Fruit fly (Drosophila melanogaster): ENCODE results near the gene Mst84B.

The Mst84B gene

DNA sequence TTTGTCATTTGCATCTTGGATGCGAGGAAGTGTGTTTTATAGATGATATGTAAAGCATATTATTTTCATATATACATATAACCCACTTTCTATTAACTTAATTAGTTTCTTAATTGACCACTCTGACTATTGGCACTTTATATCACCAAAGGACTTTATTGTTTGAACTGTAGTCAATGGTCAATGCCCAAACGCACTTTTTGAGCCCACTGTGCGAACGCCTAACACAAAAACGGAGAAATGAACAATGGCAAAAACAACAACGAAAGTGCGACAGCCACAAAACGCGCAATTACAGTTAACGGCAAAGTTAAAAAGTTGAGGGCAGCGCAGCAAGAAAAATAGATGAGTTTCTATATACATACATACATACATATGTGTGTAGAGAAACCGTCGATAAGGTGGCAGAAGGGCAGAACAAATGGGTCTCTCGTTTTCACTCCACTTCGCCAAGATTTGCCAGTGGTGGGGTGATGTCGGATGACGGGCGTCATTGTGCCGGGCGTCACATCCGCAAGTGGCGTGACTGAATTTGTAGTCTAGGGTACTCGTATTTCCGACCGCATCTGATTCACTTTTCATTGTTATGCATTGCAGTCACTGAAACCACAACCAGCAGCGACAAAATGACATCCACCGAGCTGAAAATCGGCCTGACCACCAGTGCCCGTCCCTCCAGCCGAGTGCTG is 14.5 kb downstream of the Mst84B start:
- TF ChIP-seq Mnt (GFP tag; optimal IDR thresholded peaks at IDR 0.05) (peak; percentile 22), CG7101 (tag; optimal IDR thresholded peaks at IDR 0.05) (peak; percentile 76), bab1 (GFP tag; optimal IDR thresholded peaks at IDR 0.05) (peak; percentile 94), Hr96 (GFP tag; optimal IDR thresholded peaks at IDR 0.05) (no peak), kay (GFP tag; ENCODE audit: borderline replicate concordance) (no peak), CG5204 (GFP tag; optimal IDR thresholded peaks at IDR 0.05) (no peak), cnc (optimal IDR thresholded peaks at IDR 0.05) (no peak), CG12768 (GFP tag; optimal IDR thresholded peaks at IDR 0.05) (peak; percentile 96), CG11617 (GFP tag; optimal IDR thresholded peaks at IDR 0.05) (peak; percentile 46), toe (GFP tag; optimal IDR thresholded peaks at IDR 0.05) (peak; percentile 48), CG33017 (tag; optimal IDR thresholded peaks at IDR 0.05) (peak; percentile 90), Crg-1 (GFP tag; optimal IDR thresholded peaks at IDR 0.05) (peak; percentile 59), cic (GFP tag; optimal IDR thresholded peaks at IDR 0.05) (peak; percentile 95), CG14711 (tag; optimal IDR thresholded peaks at IDR 0.05) (peak; percentile 52), CG7045 (GFP tag; optimal IDR thresholded peaks at IDR 0.05) (peak; percentile 90), Clk (GFP tag; optimal IDR thresholded peaks at IDR 0.05) (no peak), tj (GFP tag; optimal IDR thresholded peaks at IDR 0.05) (peak; percentile 37), ovo (GFP tag; optimal IDR thresholded peaks at IDR 0.05) (peak; percentile 64), pad (GFP tag; optimal IDR thresholded peaks at IDR 0.05) (peak; percentile 54), CG1620 (GFP tag; optimal IDR thresholded peaks at IDR 0.05) (peak; percentile 60)

DNA sequence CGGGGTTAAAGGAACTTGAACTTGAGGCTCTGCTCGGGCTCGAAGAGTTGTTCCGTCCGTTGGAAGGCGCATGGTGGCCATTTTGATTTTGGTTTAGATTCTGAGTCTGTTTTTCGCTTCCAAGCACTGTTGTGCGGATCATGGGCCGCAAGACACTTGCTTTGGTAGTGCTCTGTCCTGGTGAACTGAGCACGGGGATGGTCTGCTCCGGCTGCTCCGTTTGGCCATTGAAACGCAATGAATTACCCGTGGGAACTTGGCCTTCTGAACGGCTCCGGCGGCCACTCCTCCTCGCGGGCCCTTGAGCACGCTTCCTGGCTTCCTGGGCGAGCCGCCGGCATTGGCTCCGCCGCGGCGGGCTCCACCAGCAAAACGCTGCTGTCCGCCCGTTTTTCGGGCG is 17.7 kb downstream of the Mst84B start:
- TF ChIP-seq CG5204 (GFP tag; optimal IDR thresholded peaks at IDR 0.05) (no peak), cnc (optimal IDR thresholded peaks at IDR 0.05) (no peak), CG11617 (GFP tag; optimal IDR thresholded peaks at IDR 0.05) (no peak), CG33017 (tag; optimal IDR thresholded peaks at IDR 0.05) (no peak), CG1620 (GFP tag; optimal IDR thresholded peaks at IDR 0.05) (no peak), tj (GFP tag; optimal IDR thresholded peaks at IDR 0.05) (no peak), toe (GFP tag; optimal IDR thresholded peaks at IDR 0.05) (no peak), CG7101 (tag; optimal IDR thresholded peaks at IDR 0.05) (no peak)

DNA sequence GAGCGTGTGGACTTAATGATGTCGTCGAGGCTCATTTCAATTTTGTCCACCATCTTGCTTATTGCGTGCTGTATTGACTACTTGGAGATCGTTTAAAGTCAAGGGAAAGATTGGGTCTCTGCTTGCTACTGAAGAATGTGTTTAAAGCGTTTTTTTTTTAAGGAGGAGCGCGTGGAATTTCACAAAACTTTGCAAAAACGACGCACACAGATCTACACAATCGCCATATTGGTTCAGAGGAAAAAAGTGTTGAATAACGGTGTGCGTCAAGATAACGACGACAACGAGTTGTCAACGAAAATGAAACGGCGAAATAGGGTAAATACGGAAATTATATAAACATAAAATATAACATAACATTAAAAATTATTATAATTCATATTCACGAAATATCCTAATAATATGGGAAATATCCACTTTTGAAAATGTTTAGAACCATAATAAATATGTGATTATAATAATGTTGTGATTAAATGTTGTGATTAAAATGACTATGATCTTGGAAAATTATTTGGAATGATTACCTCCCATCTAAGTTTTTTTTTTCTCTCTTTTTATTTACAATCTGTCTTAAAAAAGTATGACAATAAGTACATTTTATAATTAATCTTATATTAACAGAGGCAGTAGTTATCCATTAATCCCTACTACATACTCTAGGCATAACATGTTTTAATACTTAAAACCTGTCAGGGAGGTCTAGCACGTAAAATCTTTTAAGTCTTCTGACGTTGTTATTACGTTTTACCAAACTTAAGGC is 18.4 kb downstream of the Mst84B start, which contains the start of gene Ref1:
Gene Ref1 (minus strand): TSS at position 231 of the 760 bp plus-strand sequence.
- TF ChIP-seq CG7101 (tag; optimal IDR thresholded peaks at IDR 0.05), result peak; percentile 4
- TF ChIP-seq Mnt (GFP tag; optimal IDR thresholded peaks at IDR 0.05), result peak; percentile 19
- no peak for TF ChIP-seq CG5204 (GFP tag; optimal IDR thresholded peaks at IDR 0.05)
- TF ChIP-seq bab1 (GFP tag; optimal IDR thresholded peaks at IDR 0.05), result peak; percentile 9
- no peak for TF ChIP-seq CG14711 (tag; optimal IDR thresholded peaks at IDR 0.05)

DNA sequence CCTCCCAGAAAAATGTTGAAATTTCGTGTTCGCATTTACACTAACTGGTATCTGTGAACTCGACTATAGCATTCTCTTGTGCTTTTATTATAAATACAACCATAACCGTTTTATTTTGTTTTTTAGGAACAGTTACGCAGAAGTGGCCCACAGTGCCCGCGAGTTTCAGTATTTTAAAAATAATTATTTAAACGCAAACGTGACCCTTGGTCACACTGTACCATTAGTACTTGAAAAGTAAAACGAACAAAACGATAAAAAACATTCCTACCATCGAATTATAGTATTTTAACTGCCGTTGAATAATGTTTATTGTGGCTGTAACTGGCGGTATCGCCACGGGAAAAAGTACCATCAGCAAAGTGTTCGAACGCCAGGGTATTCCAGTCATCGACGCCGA is 20.0 kb downstream of the Mst84B start, which contains the start of gene Dpck:
Gene Dpck (plus strand): TSS at position 211 of the 400 bp plus-strand sequence.
- TF ChIP-seq CG5204 (GFP tag; optimal IDR thresholded peaks at IDR 0.05) (no peak), Clk (GFP tag; optimal IDR thresholded peaks at IDR 0.05) (no peak), toe (GFP tag; optimal IDR thresholded peaks at IDR 0.05) (peak; percentile 55), CG7045 (GFP tag; optimal IDR thresholded peaks at IDR 0.05) (no peak), kay (GFP tag; ENCODE audit: borderline replicate concordance) (no peak), CG12768 (GFP tag; optimal IDR thresholded peaks at IDR 0.05) (peak; percentile 42), CG7101 (tag; optimal IDR thresholded peaks at IDR 0.05) (peak; percentile 23), ovo (GFP tag; optimal IDR thresholded peaks at IDR 0.05) (no peak), tj (GFP tag; optimal IDR thresholded peaks at IDR 0.05) (peak; percentile 3), CG1620 (GFP tag; optimal IDR thresholded peaks at IDR 0.05) (peak; percentile 39), CG11617 (GFP tag; optimal IDR thresholded peaks at IDR 0.05) (peak; percentile 17), pad (GFP tag; optimal IDR thresholded peaks at IDR 0.05) (no peak), cic (GFP tag; optimal IDR thresholded peaks at IDR 0.05) (peak; percentile 3), cnc (optimal IDR thresholded peaks at IDR 0.05) (no peak), Mnt (GFP tag; optimal IDR thresholded peaks at IDR 0.05) (peak; percentile 32), CG14711 (tag; optimal IDR thresholded peaks at IDR 0.05) (no peak), Crg-1 (GFP tag; optimal IDR thresholded peaks at IDR 0.05) (no peak), Hr96 (GFP tag; optimal IDR thresholded peaks at IDR 0.05) (no peak), CG33017 (tag; optimal IDR thresholded peaks at IDR 0.05) (no peak), bab1 (GFP tag; optimal IDR thresholded peaks at IDR 0.05) (peak; percentile 68)

DNA sequence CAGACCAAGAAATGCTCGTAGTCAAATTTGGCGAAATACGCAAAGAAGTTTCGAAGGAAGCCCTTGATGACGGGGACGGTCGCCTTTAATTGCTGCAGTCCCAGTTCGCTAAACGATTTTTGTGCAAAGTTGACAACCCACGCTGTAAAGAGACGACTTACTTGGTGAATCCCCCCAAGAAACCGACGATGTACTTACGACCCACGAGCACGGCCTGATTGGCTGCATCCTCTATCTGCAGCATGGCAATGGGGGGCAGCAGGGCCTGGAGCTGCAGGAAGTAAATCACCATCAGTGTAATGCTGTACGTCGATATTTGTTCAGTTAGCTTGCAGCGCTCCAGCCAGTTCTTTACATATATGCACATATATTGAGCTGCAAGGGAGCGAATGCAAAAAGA is 21.8 kb downstream of the Mst84B start:
- TF ChIP-seq CG14711 (tag; optimal IDR thresholded peaks at IDR 0.05) (no peak), CG5204 (GFP tag; optimal IDR thresholded peaks at IDR 0.05) (no peak), Crg-1 (GFP tag; optimal IDR thresholded peaks at IDR 0.05) (no peak), CG11617 (GFP tag; optimal IDR thresholded peaks at IDR 0.05) (no peak), Hr96 (GFP tag; optimal IDR thresholded peaks at IDR 0.05) (no peak), pad (GFP tag; optimal IDR thresholded peaks at IDR 0.05) (no peak), cic (GFP tag; optimal IDR thresholded peaks at IDR 0.05) (no peak), toe (GFP tag; optimal IDR thresholded peaks at IDR 0.05) (no peak), ovo (GFP tag; optimal IDR thresholded peaks at IDR 0.05) (no peak), bab1 (GFP tag; optimal IDR thresholded peaks at IDR 0.05) (no peak), CG12768 (GFP tag; optimal IDR thresholded peaks at IDR 0.05) (no peak), Mnt (GFP tag; optimal IDR thresholded peaks at IDR 0.05) (no peak), CG7101 (tag; optimal IDR thresholded peaks at IDR 0.05) (no peak), tj (GFP tag; optimal IDR thresholded peaks at IDR 0.05) (no peak), CG1620 (GFP tag; optimal IDR thresholded peaks at IDR 0.05) (no peak), kay (GFP tag; ENCODE audit: borderline replicate concordance) (no peak), Clk (GFP tag; optimal IDR thresholded peaks at IDR 0.05) (no peak)

All from whole organism, adult.